Fruit fly (Drosophila melanogaster) whole organism, prepupa: ENCODE data around the gene CG7492.
A peak's percentile ranks its signal among the peaks of the same experiment; 100 is the strongest.

Experiments used
- Blimp-1 ChIP-seq: fragments of 200-800 bp; sonication (Bioruptor generic); optimal IDR thresholded peaks from 3 replicates; lab custom pipeline; 2017; ENCODE audit warnings: missing biosample characterization, missing genetic modification characterization, mild to moderate bottlenecking, moderate library complexity, missing genetic modification reagents
- CG10631 ChIP-seq: fragments of 200-800 bp; sonication (Bioruptor generic); optimal IDR thresholded peaks from 2 replicates; lab custom pipeline; 2016; ENCODE audit warnings: missing biosample characterization, missing genetic modification characterization
- CG10669 ChIP-seq: fragments of 200-800 bp; sonication (Bioruptor generic); optimal IDR thresholded peaks from 3 replicates; lab custom pipeline; 2018; ENCODE audit warnings: missing biosample characterization, mild to moderate bottlenecking, missing genetic modification characterization, moderate library complexity
- CG11294 ChIP-seq: fragments of 200-800 bp; sonication (Bioruptor generic); IDR thresholded peaks from 2 replicates; pipeline ENCODE4 v1.3.6; 2022; ENCODE audit warnings: missing biosample characterization, missing genetic modification characterization
- CG11902 ChIP-seq: fragments of 200-800 bp; sonication (Bioruptor generic); optimal IDR thresholded peaks from 3 replicates; lab custom pipeline; 2016; ENCODE audit warnings: missing biosample characterization, missing genetic modification characterization
- CG1621 ChIP-seq: fragments of 200-800 bp; sonication (Bioruptor generic); optimal IDR thresholded peaks from 3 replicates; lab custom pipeline; 2018; ENCODE audit warnings: missing biosample characterization, mild to moderate bottlenecking, missing genetic modification characterization
- CG16779 ChIP-seq: fragments of 200-800 bp; sonication (Bioruptor generic); optimal IDR thresholded peaks from 3 replicates; lab custom pipeline; 2017; ENCODE audit warnings: missing biosample characterization, mild to moderate bottlenecking, missing genetic modification characterization
- CG3032 ChIP-seq: fragments of 200-800 bp; optimal IDR thresholded peaks from 2 replicates; lab custom pipeline; 2019; ENCODE audit warnings: missing biosample characterization, mild to moderate bottlenecking, missing genetic modification characterization, moderate library complexity
- CG3919 ChIP-seq: fragments of 200-800 bp; sonication (Bioruptor generic); optimal IDR thresholded peaks from 3 replicates; lab custom pipeline; 2016; ENCODE audit warnings: missing biosample characterization, missing genetic modification characterization
- CG4318 ChIP-seq: fragments of 200-800 bp; sonication (Bioruptor generic); optimal IDR thresholded peaks from 3 replicates; lab custom pipeline; 2017; ENCODE audit warnings: missing biosample characterization, mild to moderate bottlenecking, missing genetic modification characterization
- CG6163 ChIP-seq: fragments of 200-800 bp; sonication (Bioruptor generic); IDR thresholded peaks from 3 replicates; pipeline ENCODE4 v1.3.6; 2022; ENCODE audit warnings: missing biosample characterization, missing genetic modification characterization
- CG6276 ChIP-seq: fragments of 200-800 bp; sonication (Bioruptor generic); optimal IDR thresholded peaks from 2 replicates; lab custom pipeline; 2017; ENCODE audit warnings: missing biosample characterization, mild to moderate bottlenecking, missing genetic modification characterization
- CG8119 ChIP-seq: fragments of 200-800 bp; sonication (Bioruptor generic); IDR thresholded peaks from 3 replicates; pipeline ENCODE4 v1.3.6; 2022; ENCODE audit warnings: missing biosample characterization, missing genetic modification characterization
- CG8319 ChIP-seq: fragments of 200-800 bp; sonication (Bioruptor generic); optimal IDR thresholded peaks from 3 replicates; lab custom pipeline; 2016; ENCODE audit warnings: missing biosample characterization, missing genetic modification characterization
- CG8632 ChIP-seq: fragments of 200-800 bp; sonication (Bioruptor generic); optimal IDR thresholded peaks from 3 replicates; lab custom pipeline; 2016; ENCODE audit warnings: missing biosample characterization, missing genetic modification characterization
- CG9139 ChIP-seq: fragments of 200-800 bp; sonication (Bioruptor generic); optimal IDR thresholded peaks from 3 replicates; lab custom pipeline; 2017; ENCODE audit warnings: missing biosample characterization, mild to moderate bottlenecking, missing genetic modification characterization
- Eip75B ChIP-seq: fragments of 200-800 bp; sonication (Bioruptor generic); optimal IDR thresholded peaks from 3 replicates; lab custom pipeline; 2016; ENCODE audit warnings: missing biosample characterization, missing genetic modification characterization
- Eip78C ChIP-seq: fragments of 200-800 bp; sonication (Bioruptor generic); peaks from one replicate; lab custom pipeline; 2016; ENCODE audit warnings: missing biosample characterization, missing genetic modification characterization
- Ets21C ChIP-seq: fragments of 200-800 bp; sonication (Bioruptor generic); optimal IDR thresholded peaks from 3 replicates; lab custom pipeline; 2016; ENCODE audit warnings: missing biosample characterization, missing genetic modification characterization
- Gug ChIP-seq: fragments of 200-800 bp; sonication (Bioruptor generic); IDR thresholded peaks from 2 replicates; pipeline ENCODE4 v1.3.6; 2022; ENCODE audit warnings: missing biosample characterization, missing genetic modification characterization
- Hr4 ChIP-seq: fragments of 200-800 bp; sonication (Bioruptor generic); optimal IDR thresholded peaks from 3 replicates; lab custom pipeline; 2016; ENCODE audit warnings: missing biosample characterization, missing genetic modification characterization
- Lpt ChIP-seq: fragments of 200-800 bp; sonication (Bioruptor generic); optimal IDR thresholded peaks from 3 replicates; lab custom pipeline; 2016; ENCODE audit warnings: missing biosample characterization, missing genetic modification characterization
- OdsH ChIP-seq: fragments of 200-800 bp; sonication (Bioruptor generic); optimal IDR thresholded peaks from 3 replicates; lab custom pipeline; 2016; ENCODE audit warnings: missing biosample characterization, missing genetic modification characterization
- Smox ChIP-seq: fragments of 200-800 bp; sonication (Bioruptor generic); optimal IDR thresholded peaks from 3 replicates; lab custom pipeline; 2016; ENCODE audit warnings: missing biosample characterization, missing genetic modification characterization
- Sox15 ChIP-seq: fragments of 200-800 bp; sonication (Bioruptor generic); optimal IDR thresholded peaks from 3 replicates; lab custom pipeline; 2016; ENCODE audit warnings: missing biosample characterization, missing genetic modification characterization
- acj6 ChIP-seq: fragments of 200-800 bp; sonication (Bioruptor generic); optimal IDR thresholded peaks from 3 replicates; lab custom pipeline; 2016; ENCODE audit warnings: missing biosample characterization, missing genetic modification characterization
- dac ChIP-seq: fragments of 200-800 bp; sonication (Bioruptor generic); optimal IDR thresholded peaks from 2 replicates; lab custom pipeline; 2017; ENCODE audit warnings: missing biosample characterization, mild to moderate bottlenecking, missing genetic modification characterization
- dsx ChIP-seq: fragments of 200-800 bp; optimal IDR thresholded peaks from 3 replicates; lab custom pipeline; 2019; ENCODE audit warnings: missing biosample characterization, mild to moderate bottlenecking, missing genetic modification characterization, moderate library complexity; ENCODE audit not compliant: poor library complexity, severe bottlenecking
- eg ChIP-seq: fragments of 200-800 bp; sonication (Bioruptor generic); IDR thresholded peaks from 3 replicates; pipeline ENCODE4 v1.3.6; 2022; ENCODE audit warnings: missing biosample characterization, missing genetic modification characterization
- fd59A ChIP-seq: fragments of 200-800 bp; sonication (Bioruptor generic); optimal IDR thresholded peaks from 2 replicates; lab custom pipeline; 2017; ENCODE audit warnings: missing biosample characterization, mild to moderate bottlenecking, missing genetic modification characterization, missing genetic modification reagents
- fd85E ChIP-seq: fragments of 200-800 bp; sonication (Bioruptor generic); optimal IDR thresholded peaks from 3 replicates; lab custom pipeline; 2016; ENCODE audit warnings: missing biosample characterization, missing genetic modification characterization
- fkh ChIP-seq: fragments of 200-800 bp; sonication (Bioruptor generic); optimal IDR thresholded peaks from 3 replicates; lab custom pipeline; 2017; ENCODE audit warnings: missing biosample characterization, mild to moderate bottlenecking, missing genetic modification characterization, moderate library complexity
- lz ChIP-seq: fragments of 200-800 bp; sonication (Bioruptor generic); optimal IDR thresholded peaks from 3 replicates; lab custom pipeline; 2016; ENCODE audit warnings: missing biosample characterization, missing genetic modification characterization
- salr ChIP-seq, 2 experiments: fragments of 200-800 bp; sonication (Bioruptor generic); optimal IDR thresholded peaks; 3 replicates each; lab custom pipeline; 2016 to 2018; ENCODE audit warnings: missing biosample characterization in 2 of 2, missing genetic modification characterization in 2 of 2, mild to moderate bottlenecking in 1 of 2
- spab ChIP-seq: fragments of 200-800 bp; sonication (Bioruptor generic); optimal IDR thresholded peaks from 2 replicates; lab custom pipeline; 2017; ENCODE audit warnings: missing biosample characterization, mild to moderate bottlenecking, missing genetic modification characterization, missing genetic modification reagents
- ss ChIP-seq, 2 experiments: fragments of 200-800 bp; sonication (Bioruptor generic); optimal IDR thresholded peaks; 2 replicates in 1 of 2; 3 replicates in 1 of 2; lab custom pipeline; 2017 to 2018; ENCODE audit warnings: mild to moderate bottlenecking in 2 of 2, missing biosample characterization in 2 of 2, missing genetic modification characterization in 2 of 2, moderate library complexity in 1 of 2
- svp ChIP-seq: fragments of 200-800 bp; sonication (Bioruptor generic); peaks from one replicate; lab custom pipeline; 2016; ENCODE audit warnings: missing biosample characterization, missing genetic modification characterization
- topi ChIP-seq: fragments of 200-800 bp; sonication (Bioruptor generic); optimal IDR thresholded peaks from 3 replicates; lab custom pipeline; 2016; ENCODE audit warnings: missing biosample characterization, missing genetic modification characterization
- vri ChIP-seq: fragments of 200-800 bp; sonication (Bioruptor generic); optimal IDR thresholded peaks from 3 replicates; lab custom pipeline; 2016; ENCODE audit warnings: missing biosample characterization, mild to moderate bottlenecking, missing genetic modification characterization

CG7492 gene

DNA sequence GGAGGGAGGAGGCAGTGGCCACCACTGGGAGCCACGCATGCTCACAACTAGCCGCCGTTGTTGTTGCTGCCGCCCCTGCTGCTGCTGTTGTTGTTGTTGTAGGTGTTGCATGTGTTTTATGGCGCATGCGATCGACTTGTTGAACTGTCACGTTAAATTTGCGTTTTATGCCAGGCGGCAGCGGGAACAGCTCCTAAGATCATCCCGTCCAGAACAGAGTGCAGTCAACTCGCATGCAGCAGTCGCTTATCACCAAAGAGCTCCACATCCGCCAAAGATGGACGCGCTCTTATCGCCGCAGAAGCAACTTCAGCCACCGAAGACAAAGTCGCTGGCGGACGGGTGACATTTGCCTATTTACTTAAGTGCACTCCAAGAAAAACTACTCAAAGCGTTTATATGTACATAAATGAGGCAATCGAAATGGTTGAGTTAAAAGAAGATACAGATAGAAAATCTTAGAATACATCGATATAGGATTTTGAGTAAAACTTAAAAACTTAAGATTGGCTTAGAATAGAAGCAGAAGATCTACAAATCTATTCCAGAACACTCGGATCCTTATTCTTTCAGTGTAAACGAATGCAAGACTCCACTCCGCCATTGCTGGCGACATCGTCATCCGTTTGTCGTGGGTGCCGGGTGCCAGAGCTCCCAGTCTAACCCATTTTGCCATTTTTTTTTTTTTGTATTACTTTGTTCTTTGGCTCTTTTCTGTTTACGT, 21.9 kb downstream of the CG7492 start (continued):
- TF ChIP-seq Lpt (GFP tag; lab: Kevin White, UChicago): peak; percentile 42
- no peak for TF ChIP-seq lz (GFP tag; lab: Kevin White, UChicago)
- peak; percentile 61 for TF ChIP-seq CG10631 (GFP tag; lab: Kevin White, UChicago)
- no peak for TF ChIP-seq CG8632
- peak; percentile 71; the same call in 2 of the 3 replicates for TF ChIP-seq CG6163 (GFP tag; lab: Robert Waterston, UW)
- TF ChIP-seq CG4318 (GFP tag; lab: Kevin White, UChicago): peak; percentile 28
- TF ChIP-seq OdsH: peak; percentile 60
- TF ChIP-seq svp (GFP tag; lab: Kevin White, UChicago): peak; percentile 79
- no peak for TF ChIP-seq Ets21C (GFP tag; lab: Kevin White, UChicago)
- TF ChIP-seq CG10669 (GFP tag; lab: Kevin White, UChicago): peak; percentile 60
- TF ChIP-seq salr (GFP tag; optimal IDR thresholded peaks at IDR 0.05; lab: Kevin White, UChicago): peak in 1 of 2 experiments; percentile 44
- 0 out of 2 replicates have a peak, but pooled peaks have one; percentile 16 for TF ChIP-seq CG11294 (GFP tag; lab: Robert Waterston, UW)
- TF ChIP-seq CG1621 (tag; lab: Kevin White, UChicago): peak; percentile 34
- TF ChIP-seq Hr4 (GFP tag; lab: Kevin White, UChicago): peak; percentile 78
- TF ChIP-seq spab: peak; percentile 40
- peak; percentile 67 for TF ChIP-seq dsx (GFP tag; lab: Kevin White, UChicago)
- TF ChIP-seq fd59A (GFP tag; lab: Kevin White, UChicago): peak; percentile 39
- peak; percentile 59 for TF ChIP-seq CG3032 (tag; lab: Kevin White, UChicago)
- no peak for TF ChIP-seq vri
- TF ChIP-seq acj6: peak; percentile 44
- TF ChIP-seq CG9139: peak; percentile 3
- TF ChIP-seq CG6276 (GFP tag; lab: Kevin White, UChicago): peak; percentile 44
- no peak for TF ChIP-seq Sox15
- TF ChIP-seq fkh (GFP tag; lab: Kevin White, UChicago): no peak
- no peak for TF ChIP-seq dac
- no peak for TF ChIP-seq CG11902
- TF ChIP-seq Smox (GFP tag; lab: Kevin White, UChicago): no peak
- no peak for TF ChIP-seq topi
- peak; percentile 70 for TF ChIP-seq eg (GFP tag; lab: Robert Waterston, UW)

dm6 chr3L:7630047-7630446, 24.5 kb downstream of the CG7492 start:
- TF ChIP-seq ss (GFP tag; optimal IDR thresholded peaks at IDR 0.05; lab: Kevin White, UChicago): peak in 1 of 2 experiments; percentile 82
- TF ChIP-seq Eip78C (GFP tag; lab: Kevin White, UChicago): peak; percentile 30
- peak; percentile 51 for TF ChIP-seq dsx (GFP tag; lab: Kevin White, UChicago)
- TF ChIP-seq CG3919: no peak

- TF ChIP-seq Hr4 (GFP tag; lab: Kevin White, UChicago) (no peak), Lpt (GFP tag; lab: Kevin White, UChicago) (no peak), CG16779 (tag; lab: Kevin White, UChicago) (no peak), OdsH (no peak), Eip78C (GFP tag; lab: Kevin White, UChicago) (peak; percentile 12)
Measured at dm6 chr3L:7624561-7624960, 30.0 kb downstream of the CG7492 start.

dm6 chr3L:7617436-7617979, 37.0 kb downstream of the CG7492 start:
- TF ChIP-seq CG8319 (GFP tag; lab: Kevin White, UChicago): no peak
- TF ChIP-seq Gug (GFP tag; lab: Robert Waterston, UW): peak; percentile 72
- TF ChIP-seq Lpt (GFP tag; lab: Kevin White, UChicago): peak; percentile 51
- peak; percentile 83 for TF ChIP-seq eg (GFP tag; lab: Robert Waterston, UW)
- TF ChIP-seq Eip78C (GFP tag; lab: Kevin White, UChicago): peak; percentile 80
- TF ChIP-seq Blimp-1: no peak
- TF ChIP-seq CG3032 (tag; lab: Kevin White, UChicago): no peak
- peak; percentile 68 for TF ChIP-seq CG6276 (GFP tag; lab: Kevin White, UChicago)
- no peak for TF ChIP-seq fd85E (GFP tag; lab: Kevin White, UChicago)
- TF ChIP-seq Eip75B (GFP tag; lab: Kevin White, UChicago): peak; percentile 22
- peak; percentile 75 for TF ChIP-seq CG6163 (GFP tag; lab: Robert Waterston, UW)
- TF ChIP-seq dsx (GFP tag; lab: Kevin White, UChicago): no peak
- TF ChIP-seq CG8119: no peak
- TF ChIP-seq acj6: no peak
- TF ChIP-seq CG11294 (GFP tag; lab: Robert Waterston, UW): peak; percentile 56; the same call in 1 of the 2 replicates
- TF ChIP-seq CG3919: peak; percentile 30
